Worm (Caenorhabditis elegans) whole organism, L4/young adult: ENCODE data around the gene nhr-53.

ENCODE experiments used
- W03F9.2 ChIP-seq: fragments of 150-350 bp; optimal IDR thresholded peaks from 2 replicates; lab custom pipeline; 2014; ENCODE audit warnings: missing biosample characterization, missing genetic modification characterization
- dao-5 ChIP-seq: sonication (generic microtip); optimal IDR thresholded peaks from 2 replicates; lab custom pipeline; 2016; ENCODE audit warnings: missing genotype, missing genetic modification characterization, moderate library complexity, missing compliant biosample characterization
- him-1 ChIP-seq: sonication (generic microtip); optimal IDR thresholded peaks from 2 replicates; lab custom pipeline; 2016; ENCODE audit warnings: missing genotype, missing genetic modification reagents, missing genetic modification characterization, missing compliant biosample characterization

- no peak for TF ChIP-seq dao-5 (tag; lab: Kevin White, UChicago)
- no peak for TF ChIP-seq him-1 (tag; lab: Kevin White, UChicago)
- no peak for TF ChIP-seq W03F9.2 (tag; lab: Kevin White, UChicago)
Measured at ce11 chrV:15673707-15674106, 28.5 kb downstream of the nhr-53 start, which contains the start of gene nhr-51.
